Comparison of ENCODE assay signal across 1 fruit fly cellular context in the genomic region with DNA sequence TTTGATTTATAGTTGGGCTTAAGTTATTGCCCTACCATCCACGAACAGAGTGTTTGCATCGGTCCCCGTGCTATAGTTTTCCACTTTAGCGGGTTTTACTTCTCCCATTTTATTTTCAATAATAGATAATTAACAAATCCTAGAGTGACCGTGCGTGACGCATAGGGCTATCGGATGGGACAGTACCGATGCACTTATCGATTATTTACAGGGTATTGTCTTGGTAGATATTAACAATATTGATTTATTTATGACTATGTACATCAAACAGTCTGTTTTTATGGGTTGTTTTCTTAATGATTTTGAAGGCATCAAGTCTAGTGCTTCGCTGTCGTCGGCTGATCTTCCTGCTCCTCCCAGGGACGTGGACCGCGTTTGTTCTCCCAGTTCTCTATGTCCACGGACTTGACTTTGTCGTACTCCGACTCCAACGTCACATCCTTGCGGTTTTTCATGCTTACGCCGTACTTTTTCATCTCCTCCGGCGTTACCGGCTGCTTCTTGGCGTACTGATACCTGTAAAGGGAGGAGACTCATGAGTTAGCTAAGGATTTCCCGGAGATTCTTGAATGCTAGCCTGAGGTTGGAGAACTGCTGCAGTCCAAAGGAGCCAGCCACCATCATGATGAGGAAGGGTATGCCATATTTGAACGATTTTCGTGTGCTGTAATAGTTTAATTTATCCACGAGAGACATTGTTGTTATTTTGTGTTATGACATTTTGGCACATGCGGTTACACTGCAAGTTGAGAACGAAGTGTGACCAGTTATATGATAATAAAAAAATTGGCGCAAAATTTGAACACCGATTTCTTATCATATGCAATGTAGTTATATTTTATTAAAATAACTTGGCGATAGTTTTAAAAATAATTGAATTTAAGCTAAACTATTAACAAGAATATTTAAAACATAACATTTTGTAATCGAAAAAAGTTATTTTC.
A peak's percentile ranks its signal among the peaks of the same experiment; 100 is the strongest.
TF ChIP-seq lines count a peak whose summit lies in the region.

A gene (minus strand): TSS at position 184 of the 944 bp plus-strand sequence.
A gene (plus strand): TSS at position 295 of the 944 bp plus-strand sequence.

TF ChIP-seq in whole organism, embryonic, 481 proteins besides CTCF, POLR2A, EP300 and RAD21 (continued from another document and continues in another):
- no peak for TF ChIP-seq CG10565 (GFP tag; optimal IDR thresholded peaks at IDR 0.05; lab: Kevin White, UChicago)
- no peak for TF ChIP-seq CG30431 (GFP tag; optimal IDR thresholded peaks at IDR 0.05; lab: Kevin White, UChicago)
- peak; percentile 78 for TF ChIP-seq BEAF-32 (GFP tag; optimal IDR thresholded peaks at IDR 0.05; lab: Kevin White, UChicago)
- TF ChIP-seq trh (GFP tag; optimal IDR thresholded peaks at IDR 0.05; lab: Kevin White, UChicago), result no peak
- TF ChIP-seq insv (GFP tag; optimal IDR thresholded peaks at IDR 0.05; lab: Kevin White, UChicago), result no peak
- no peak for TF ChIP-seq psq (GFP tag; optimal IDR thresholded peaks at IDR 0.05; lab: Kevin White, UChicago)
- TF ChIP-seq CG13424 (tag; optimal IDR thresholded peaks at IDR 0.05; lab: Kevin White, UChicago), result no peak
- TF ChIP-seq Awh (GFP tag; IDR thresholded peaks at IDR 0.05; lab: Robert Waterston, UW), result no peak
- no peak for TF ChIP-seq Adf1 (GFP tag; IDR thresholded peaks at IDR 0.05; lab: Robert Waterston, UW)
- TF ChIP-seq CG4730 (GFP tag; IDR thresholded peaks at IDR 0.05; lab: Robert Waterston, UW), result no peak
- TF ChIP-seq ranshi (GFP tag; IDR thresholded peaks at IDR 0.05; lab: Robert Waterston, UW), result no peak
- TF ChIP-seq CG31388 (GFP tag; optimal IDR thresholded peaks at IDR 0.05; lab: Kevin White, UChicago), result no peak
- no peak for TF ChIP-seq dimm (GFP tag; IDR thresholded peaks at IDR 0.05; lab: Robert Waterston, UW)
- no peak for TF ChIP-seq toy (GFP tag; IDR thresholded peaks at IDR 0.05; lab: Robert Waterston, UW)
- TF ChIP-seq Jarid2 (GFP tag; optimal IDR thresholded peaks at IDR 0.05; lab: Kevin White, UChicago), result no peak
- TF ChIP-seq hb (GFP tag; IDR thresholded peaks at IDR 0.05; lab: Robert Waterston, UW; ENCODE audit: partially characterized antibody), result no peak
- peak; percentile 79 for TF ChIP-seq sens (GFP tag; lab: Kevin White, UChicago)
- no peak for TF ChIP-seq CG12744 (GFP tag; optimal IDR thresholded peaks at IDR 0.05; lab: Kevin White, UChicago)
- TF ChIP-seq Usf (GFP tag; optimal IDR thresholded peaks at IDR 0.05; lab: Kevin White, UChicago), result no peak
- no peak for TF ChIP-seq CG3995 (GFP tag; optimal IDR thresholded peaks at IDR 0.05; lab: Kevin White, UChicago)
- peak; percentile 63; the same call in 1 of the 3 replicates for TF ChIP-seq zen2 (GFP tag; IDR thresholded peaks at IDR 0.05; lab: Robert Waterston, UW; ENCODE audit: partially characterized antibody)
- no peak for TF ChIP-seq B-H2 (GFP tag; optimal IDR thresholded peaks at IDR 0.05; lab: Kevin White, UChicago)
- TF ChIP-seq HLH54F (GFP tag; optimal IDR thresholded peaks at IDR 0.05; lab: Kevin White, UChicago), result peak; percentile 1
- peak; percentile 2 for TF ChIP-seq Fer1 (GFP tag; optimal IDR thresholded peaks at IDR 0.05; lab: Kevin White, UChicago)
- TF ChIP-seq disco-r (GFP tag; optimal IDR thresholded peaks at IDR 0.05; lab: Kevin White, UChicago), result no peak
- TF ChIP-seq hth (optimal IDR thresholded peaks at IDR 0.05; lab: Kevin White, UChicago), result no peak
- no peak for TF ChIP-seq crp (GFP tag; optimal IDR thresholded peaks at IDR 0.05; lab: Kevin White, UChicago)
- no peak for TF ChIP-seq CG10654 (GFP tag; optimal IDR thresholded peaks at IDR 0.05; lab: Kevin White, UChicago)
- no peak for TF ChIP-seq dan (GFP tag; IDR thresholded peaks at IDR 0.05; lab: Robert Waterston, UW)
- no peak for TF ChIP-seq Ravus (GFP tag; IDR thresholded peaks at IDR 0.05; lab: Robert Waterston, UW)
- no peak for TF ChIP-seq D19A (tag; optimal IDR thresholded peaks at IDR 0.05; lab: Kevin White, UChicago)
- TF ChIP-seq sd (tag; optimal IDR thresholded peaks at IDR 0.05; lab: Kevin White, UChicago), result no peak
- TF ChIP-seq CG15514 (GFP tag; optimal IDR thresholded peaks at IDR 0.05; lab: Kevin White, UChicago), result peak; percentile 38
- no peak for TF ChIP-seq CG17829 (tag; optimal IDR thresholded peaks at IDR 0.05; lab: Kevin White, UChicago)
- no peak for TF ChIP-seq CG18764 (GFP tag; optimal IDR thresholded peaks at IDR 0.05; lab: Kevin White, UChicago)
- TF ChIP-seq lbe (GFP tag; optimal IDR thresholded peaks at IDR 0.05; lab: Kevin White, UChicago), result no peak
- no peak for TF ChIP-seq run (tag; optimal IDR thresholded peaks at IDR 0.05; lab: Kevin White, UChicago)
- no peak for TF ChIP-seq lov (optimal IDR thresholded peaks at IDR 0.05; lab: Kevin White, UChicago)
- no peak for TF ChIP-seq lov (GFP tag; IDR thresholded peaks at IDR 0.05; lab: Robert Waterston, UW)
- TF ChIP-seq hkb (optimal IDR thresholded peaks at IDR 0.05; lab: Kevin White, UChicago), result no peak
- TF ChIP-seq hkb (GFP tag; IDR thresholded peaks at IDR 0.05; lab: Robert Waterston, UW), result no peak
- TF ChIP-seq ems (GFP tag; optimal IDR thresholded peaks at IDR 0.05; lab: Kevin White, UChicago), result no peak
- TF ChIP-seq Mrtf (GFP tag; IDR thresholded peaks at IDR 0.05; lab: Robert Waterston, UW), result no peak
- TF ChIP-seq gsb-n (tag; optimal IDR thresholded peaks at IDR 0.05; lab: Kevin White, UChicago), result no peak
- TF ChIP-seq Aef1 (GFP tag; IDR thresholded peaks at IDR 0.05; lab: Robert Waterston, UW), result no peak
- no peak for TF ChIP-seq org-1 (GFP tag; optimal IDR thresholded peaks at IDR 0.05; lab: Kevin White, UChicago)
- no peak for TF ChIP-seq Elba2 (GFP tag; optimal IDR thresholded peaks at IDR 0.05; lab: Kevin White, UChicago)
- TF ChIP-seq D19B (GFP tag; optimal IDR thresholded peaks at IDR 0.05; lab: Kevin White, UChicago), result peak; percentile 99
- TF ChIP-seq pan (optimal IDR thresholded peaks at IDR 0.05; lab: Kevin White, UChicago), result no peak
- TF ChIP-seq pan (GFP tag; optimal IDR thresholded peaks at IDR 0.05 in 1 of 2, IDR thresholded peaks at IDR 0.05 in 1 of 2), result no peak
- TF ChIP-seq ase (GFP tag; IDR thresholded peaks at IDR 0.05; lab: Robert Waterston, UW), result no peak
- TF ChIP-seq CG6175 (GFP tag; IDR thresholded peaks at IDR 0.05; lab: Robert Waterston, UW), result no peak
- TF ChIP-seq Dek (tag; optimal IDR thresholded peaks at IDR 0.05; lab: Kevin White, UChicago), result no peak
- TF ChIP-seq tgo (GFP tag; IDR thresholded peaks at IDR 0.05; lab: Robert Waterston, UW), result no peak
- TF ChIP-seq CG2889 (GFP tag; IDR thresholded peaks at IDR 0.05; lab: Robert Waterston, UW), result no peak
- TF ChIP-seq Trl (optimal IDR thresholded peaks at IDR 0.05; lab: Kevin White, UChicago), result no peak
- no peak for TF ChIP-seq Trl (GFP tag; optimal IDR thresholded peaks at IDR 0.05; lab: Kevin White, UChicago)
- TF ChIP-seq az2 (GFP tag; optimal IDR thresholded peaks at IDR 0.05; lab: Kevin White, UChicago), result no peak
- TF ChIP-seq Dbx (GFP tag; IDR thresholded peaks at IDR 0.05; lab: Robert Waterston, UW), result no peak
- no peak for TF ChIP-seq CG12104 (GFP tag; optimal IDR thresholded peaks at IDR 0.05; lab: Kevin White, UChicago)
- no peak for TF ChIP-seq Sry-β (GFP tag; optimal IDR thresholded peaks at IDR 0.05; lab: Kevin White, UChicago)
- no peak for TF ChIP-seq gt (GFP tag; IDR thresholded peaks at IDR 0.05; lab: Robert Waterston, UW)
- no peak for TF ChIP-seq dmrt99B (tag; optimal IDR thresholded peaks at IDR 0.05; lab: Kevin White, UChicago)
- peak; percentile 27 for TF ChIP-seq jumu (GFP tag; optimal IDR thresholded peaks at IDR 0.05; lab: Kevin White, UChicago)
- no peak for TF ChIP-seq CG17359 (tag; optimal IDR thresholded peaks at IDR 0.05; lab: Kevin White, UChicago)
- no peak for TF ChIP-seq Hr3 (GFP tag; optimal IDR thresholded peaks at IDR 0.05; lab: Kevin White, UChicago)
- no peak for TF ChIP-seq gcm2 (GFP tag; optimal IDR thresholded peaks at IDR 0.05; lab: Kevin White, UChicago)
- TF ChIP-seq CG7928 (GFP tag; optimal IDR thresholded peaks at IDR 0.05; lab: Kevin White, UChicago), result no peak
- TF ChIP-seq Oaz (GFP tag; IDR thresholded peaks at IDR 0.05; lab: Robert Waterston, UW), result no peak
- no peak for TF ChIP-seq Neu2 (GFP tag; optimal IDR thresholded peaks at IDR 0.05; lab: Kevin White, UChicago; ENCODE audit: borderline replicate concordance)
- TF ChIP-seq D (optimal IDR thresholded peaks at IDR 0.05; lab: Kevin White, UChicago), result no peak
- no peak for TF ChIP-seq D (GFP tag; optimal IDR thresholded peaks at IDR 0.05; lab: Kevin White, UChicago)
- no peak for TF ChIP-seq tll (GFP tag; optimal IDR thresholded peaks at IDR 0.05; lab: Kevin White, UChicago)
- TF ChIP-seq CG15601 (tag; optimal IDR thresholded peaks at IDR 0.05; lab: Kevin White, UChicago), result no peak
- peak; percentile 0 to 22 for TF ChIP-seq dpn (GFP tag; optimal IDR thresholded peaks at IDR 0.05; lab: Kevin White, UChicago)
- TF ChIP-seq Bteb2 (GFP tag; optimal IDR thresholded peaks at IDR 0.05; lab: Kevin White, UChicago), result no peak
- TF ChIP-seq CG17328 (GFP tag; IDR thresholded peaks at IDR 0.05; lab: Robert Waterston, UW), result no peak
- no peak for TF ChIP-seq ro (GFP tag; IDR thresholded peaks at IDR 0.05; lab: Robert Waterston, UW)
- TF ChIP-seq h (optimal IDR thresholded peaks at IDR 0.05; lab: Kevin White, UChicago), result no peak
- no peak for TF ChIP-seq lab (GFP tag; optimal IDR thresholded peaks at IDR 0.05; lab: Kevin White, UChicago)
- TF ChIP-seq CG12391 (tag; optimal IDR thresholded peaks at IDR 0.05; lab: Kevin White, UChicago), result no peak
- TF ChIP-seq BtbVII (GFP tag; optimal IDR thresholded peaks at IDR 0.05; lab: Kevin White, UChicago), result no peak
- no peak for TF ChIP-seq grau (tag; optimal IDR thresholded peaks at IDR 0.05; lab: Kevin White, UChicago)
- peak; percentile 68 for TF ChIP-seq HLH4C (GFP tag; IDR thresholded peaks at IDR 0.05; lab: Robert Waterston, UW; ENCODE audit: partially characterized antibody)
- no peak for TF ChIP-seq CG15696 (tag; optimal IDR thresholded peaks at IDR 0.05; lab: Kevin White, UChicago)
- no peak for TF ChIP-seq CG2875 (GFP tag; optimal IDR thresholded peaks at IDR 0.05; lab: Kevin White, UChicago)
- TF ChIP-seq nom (GFP tag; optimal IDR thresholded peaks at IDR 0.05; lab: Kevin White, UChicago), result no peak
- TF ChIP-seq CG1832 (GFP tag; optimal IDR thresholded peaks at IDR 0.05; lab: Kevin White, UChicago), result no peak
- TF ChIP-seq gsb (GFP tag; IDR thresholded peaks at IDR 0.05; lab: Robert Waterston, UW), result no peak
- no peak for TF ChIP-seq fd96Cb (tag; optimal IDR thresholded peaks at IDR 0.05; lab: Kevin White, UChicago)
- no peak for TF ChIP-seq CG8765 (GFP tag; IDR thresholded peaks at IDR 0.05; lab: Robert Waterston, UW)
- no peak for TF ChIP-seq Eip74EF (GFP tag; optimal IDR thresholded peaks at IDR 0.05; lab: Kevin White, UChicago)
- TF ChIP-seq Fer2 (tag; optimal IDR thresholded peaks at IDR 0.05; lab: Kevin White, UChicago), result no peak
- peak; percentile 14 for TF ChIP-seq slp2 (GFP tag; optimal IDR thresholded peaks at IDR 0.05; lab: Kevin White, UChicago)
- no peak for TF ChIP-seq her (GFP tag; optimal IDR thresholded peaks at IDR 0.05; lab: Kevin White, UChicago)
- TF ChIP-seq CG1529 (GFP tag; optimal IDR thresholded peaks at IDR 0.05; lab: Kevin White, UChicago), result no peak
- TF ChIP-seq NfI (GFP tag; optimal IDR thresholded peaks at IDR 0.05; lab: Kevin White, UChicago), result no peak
- TF ChIP-seq CG11093 (GFP tag; IDR thresholded peaks at IDR 0.05; lab: Robert Waterston, UW), result no peak
- no peak for TF ChIP-seq CG17802 (tag; optimal IDR thresholded peaks at IDR 0.05; lab: Kevin White, UChicago)
- no peak for TF ChIP-seq oc (tag; optimal IDR thresholded peaks at IDR 0.05; lab: Kevin White, UChicago)
- TF ChIP-seq CG16779 (GFP tag; IDR thresholded peaks at IDR 0.05; lab: Robert Waterston, UW), result no peak
- peak; percentile 88 for TF ChIP-seq Dp (GFP tag; optimal IDR thresholded peaks at IDR 0.05; lab: Kevin White, UChicago)
- no peak for TF ChIP-seq CG3407 (GFP tag; optimal IDR thresholded peaks at IDR 0.05; lab: Kevin White, UChicago)
- TF ChIP-seq GATAe (GFP tag; conservative IDR thresholded peaks at IDR 0.05; lab: Robert Waterston, UW), result no peak
- TF ChIP-seq z (GFP tag; IDR thresholded peaks at IDR 0.05; lab: Robert Waterston, UW), result no peak
- TF ChIP-seq CG5953 (GFP tag; IDR thresholded peaks at IDR 0.05; lab: Robert Waterston, UW), result no peak
- 0 out of 2 replicates have a peak, but pooled peaks have one; percentile 38 for TF ChIP-seq Rfx (GFP tag; IDR thresholded peaks at IDR 0.05; lab: Robert Waterston, UW)
- no peak for TF ChIP-seq ash1 (GFP tag; optimal IDR thresholded peaks at IDR 0.05; lab: Kevin White, UChicago)
- no peak for TF ChIP-seq peb (GFP tag; IDR thresholded peaks at IDR 0.05; lab: Robert Waterston, UW)
- TF ChIP-seq Deaf1 (tag; optimal IDR thresholded peaks at IDR 0.05; lab: Kevin White, UChicago), result no peak
- TF ChIP-seq CG12299 (tag; optimal IDR thresholded peaks at IDR 0.05; lab: Kevin White, UChicago), result no peak
- TF ChIP-seq HmgZ (tag; optimal IDR thresholded peaks at IDR 0.05; lab: Kevin White, UChicago), result peak; percentile 40
- TF ChIP-seq scrt (GFP tag; optimal IDR thresholded peaks at IDR 0.05; lab: Kevin White, UChicago), result no peak
- TF ChIP-seq MBD-R2 (GFP tag; IDR thresholded peaks at IDR 0.05; lab: Robert Waterston, UW), result peak; percentile 79
- TF ChIP-seq CG17385 (GFP tag; optimal IDR thresholded peaks at IDR 0.05; lab: Kevin White, UChicago), result no peak
- no peak for TF ChIP-seq Dip3 (GFP tag; optimal IDR thresholded peaks at IDR 0.05; lab: Kevin White, UChicago)
- no peak for TF ChIP-seq CG9437 (GFP tag; optimal IDR thresholded peaks at IDR 0.05; lab: Kevin White, UChicago)
- TF ChIP-seq CG8478 (optimal IDR thresholded peaks at IDR 0.05; lab: Kevin White, UChicago), result no peak
- TF ChIP-seq tx (GFP tag; optimal IDR thresholded peaks at IDR 0.05; lab: Kevin White, UChicago), result no peak
- TF ChIP-seq CG3847 (GFP tag; IDR thresholded peaks at IDR 0.05; lab: Robert Waterston, UW), result peak; percentile 31; the same call in 1 of the 2 replicates
- no peak for TF ChIP-seq caup (GFP tag; optimal IDR thresholded peaks at IDR 0.05; lab: Kevin White, UChicago; ENCODE audit: severe bottlenecking)
- TF ChIP-seq inv (GFP tag; IDR thresholded peaks at IDR 0.05; lab: Robert Waterston, UW; ENCODE audit: partially characterized antibody), result peak; percentile 49; the same call in 1 of the 2 replicates
- no peak for TF ChIP-seq chm (GFP tag; IDR thresholded peaks at IDR 0.05; lab: Robert Waterston, UW)
- TF ChIP-seq lmd (GFP tag; IDR thresholded peaks at IDR 0.05; lab: Robert Waterston, UW), result no peak
- TF ChIP-seq Vsx1 (GFP tag; optimal IDR thresholded peaks at IDR 0.05; lab: Kevin White, UChicago), result no peak
- TF ChIP-seq CG10321 (GFP tag; IDR thresholded peaks at IDR 0.05; lab: Robert Waterston, UW), result no peak
- TF ChIP-seq CG12236 (GFP tag; optimal IDR thresholded peaks at IDR 0.05; lab: Kevin White, UChicago), result no peak
